Fruit fly (Drosophila melanogaster) Kc167 (cell line): ENCODE results near the gene CG13445.

Experiments used
- Myc ChIP-seq: fragments of >200 bp; optimal IDR thresholded peaks from 2 replicates; lab custom pipeline; 2017; ENCODE audit warnings: missing external identifiers
- Sin3A ChIP-seq: fragments of >200 bp; optimal IDR thresholded peaks from 2 replicates; lab custom pipeline; 2018; ENCODE audit warnings: missing external identifiers
- h ChIP-seq: fragments of >200 bp; optimal IDR thresholded peaks from 3 replicates; lab custom pipeline; 2018; ENCODE audit warnings: missing external identifiers
- insv ChIP-seq: fragments of >200 bp; optimal IDR thresholded peaks from 3 replicates; lab custom pipeline; 2018; ENCODE audit warnings: missing external identifiers
- psq ChIP-seq: fragments of >200 bp; optimal IDR thresholded peaks from 2 replicates; lab custom pipeline; 2017; ENCODE audit warnings: missing external identifiers
- ttk ChIP-seq: sonication (Bioruptor generic); optimal IDR thresholded peaks from 2 replicates; lab custom pipeline; 2017; ENCODE audit warnings: missing external identifiers

Gene CG13445

dm6 chr3L:15824537-15824936 lies 15.3 kb downstream of the CG13445 start:
- TF ChIP-seq h (lab: Kevin White, UChicago) (no peak), psq (lab: Kevin White, UChicago) (no peak), Sin3A (lab: Kevin White, UChicago) (no peak), insv (lab: Kevin White, UChicago) (no peak), ttk (lab: Kevin White, UChicago) (no peak), Myc (no peak)

- TF ChIP-seq ttk (lab: Kevin White, UChicago) (no peak), Myc (no peak), psq (lab: Kevin White, UChicago) (no peak), Sin3A (lab: Kevin White, UChicago) (no peak)
Measured at dm6 chr3L:15825493-15826209, 16.4 kb downstream of the CG13445 start.

- no peak for TF ChIP-seq ttk (lab: Kevin White, UChicago)
- TF ChIP-seq h (lab: Kevin White, UChicago) = no peak
- no peak for TF ChIP-seq psq (lab: Kevin White, UChicago)
- no peak for TF ChIP-seq Myc
- no peak for TF ChIP-seq Sin3A (lab: Kevin White, UChicago)
- no peak for TF ChIP-seq insv (lab: Kevin White, UChicago)
Measured at dm6 chr3L:15826347-15826984, 17.2 kb downstream of the CG13445 start, which contains the start of the genes DCP2 and dbo. Gene DCP2 (minus strand): TSS chr3L:15826423. Gene dbo (plus strand): TSS chr3L:15826888.

dm6 chr3L:15826985-15827635 lies 17.8 kb downstream of the CG13445 start:
- no peak for TF ChIP-seq psq (lab: Kevin White, UChicago)
- no peak for TF ChIP-seq Myc
- TF ChIP-seq insv (lab: Kevin White, UChicago) = no peak
- TF ChIP-seq ttk (lab: Kevin White, UChicago) = no peak
- TF ChIP-seq Sin3A (lab: Kevin White, UChicago) = no peak
- no peak for TF ChIP-seq h (lab: Kevin White, UChicago)

- TF ChIP-seq psq (lab: Kevin White, UChicago) = no peak
- no peak for TF ChIP-seq Sin3A (lab: Kevin White, UChicago)
- TF ChIP-seq insv (lab: Kevin White, UChicago) = no peak
- no peak for TF ChIP-seq ttk (lab: Kevin White, UChicago)
- no peak for TF ChIP-seq Myc
- no peak for TF ChIP-seq h (lab: Kevin White, UChicago)
Measured at dm6 chr3L:15832146-15832545, 22.9 kb downstream of the CG13445 start, which contains the start of gene CG12713. Gene CG12713 (plus strand): TSS chr3L:15832464.

dm6 chr3L:15834877-15835555 lies 25.7 kb downstream of the CG13445 start, which contains the start of gene CG18081:
Gene CG18081 (minus strand): TSS chr3L:15835388.
- TF ChIP-seq psq (lab: Kevin White, UChicago) (no peak), Myc (no peak), insv (lab: Kevin White, UChicago) (no peak), Sin3A (lab: Kevin White, UChicago) (no peak), ttk (lab: Kevin White, UChicago) (no peak), h (lab: Kevin White, UChicago) (no peak)

- TF ChIP-seq Myc (no peak), psq (lab: Kevin White, UChicago) (no peak), insv (lab: Kevin White, UChicago) (no peak), ttk (lab: Kevin White, UChicago) (no peak)
Measured at dm6 chr3L:15837209-15837608, 27.9 kb downstream of the CG13445 start, which contains the start of gene CG15715. Gene CG15715 (minus strand): TSS chr3L:15837482.

- TF ChIP-seq h (lab: Kevin White, UChicago) (no peak), Myc (no peak), psq (lab: Kevin White, UChicago) (no peak), ttk (lab: Kevin White, UChicago) (no peak), insv (lab: Kevin White, UChicago) (no peak), Sin3A (lab: Kevin White, UChicago) (no peak)
Measured at dm6 chr3L:15843962-15844361, 34.7 kb downstream of the CG13445 start, which contains the start of gene meru. Gene meru (minus strand): TSS chr3L:15844062.

- TF ChIP-seq h (lab: Kevin White, UChicago) = no peak
- no peak for TF ChIP-seq insv (lab: Kevin White, UChicago)
- TF ChIP-seq ttk (lab: Kevin White, UChicago) = no peak
- TF ChIP-seq Sin3A (lab: Kevin White, UChicago) = no peak
- no peak for TF ChIP-seq psq (lab: Kevin White, UChicago)
- no peak for TF ChIP-seq Myc
Measured at dm6 chr3L:15844577-15844976, 35.3 kb downstream of the CG13445 start.

- TF ChIP-seq Myc (no peak), ttk (lab: Kevin White, UChicago) (no peak), Sin3A (lab: Kevin White, UChicago) (no peak), insv (lab: Kevin White, UChicago) (no peak), h (lab: Kevin White, UChicago) (no peak), psq (lab: Kevin White, UChicago) (no peak)
Measured at dm6 chr3L:15847224-15847623, 37.9 kb downstream of the CG13445 start.

- TF ChIP-seq h (lab: Kevin White, UChicago) (no peak), psq (lab: Kevin White, UChicago) (no peak), Myc (no peak), Sin3A (lab: Kevin White, UChicago) (no peak), insv (lab: Kevin White, UChicago) (no peak), ttk (lab: Kevin White, UChicago) (no peak)
Measured at dm6 chr3L:15847655-15848054, 38.4 kb downstream of the CG13445 start.
